4 fruit fly cellular contexts compared by ENCODE assay signal in the genomic region with DNA sequence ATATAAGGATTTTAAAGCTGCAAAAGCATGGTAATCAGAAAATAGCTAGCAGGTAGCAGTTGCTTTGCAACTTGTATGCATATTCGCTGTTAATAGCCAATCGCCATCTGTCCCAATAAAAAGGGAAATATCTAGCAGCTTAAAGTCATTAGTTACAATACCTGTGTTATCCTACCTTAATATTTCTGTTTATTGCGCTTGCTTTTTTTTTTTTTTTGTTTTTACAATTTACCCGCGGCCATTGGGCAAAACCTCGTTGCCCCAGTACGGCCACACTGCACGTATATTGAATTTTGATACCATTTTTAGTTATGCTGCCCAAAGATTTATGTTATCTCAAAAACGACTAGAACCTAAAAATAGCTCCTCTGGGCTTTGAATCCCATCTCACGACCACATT.
TF ChIP-seq lines count a peak whose summit lies in the region.

No protein-coding gene starts in this region.

- no peak for TF ChIP-seq CTCF in whole organism, embryonic (GFP tag; optimal IDR thresholded peaks at IDR 0.05; lab: Kevin White, UChicago)

TF ChIP-seq in whole organism, embryonic, 481 proteins besides CTCF, POLR2A, EP300 and RAD21 (continues in another document):
- TF ChIP-seq CG7839 (tag; optimal IDR thresholded peaks at IDR 0.05; lab: Kevin White, UChicago): no peak
- peak; percentile 72 for TF ChIP-seq sens (GFP tag; lab: Kevin White, UChicago)
- no peak for TF ChIP-seq CG1832 (GFP tag; optimal IDR thresholded peaks at IDR 0.05; lab: Kevin White, UChicago)
- TF ChIP-seq Mes4 (GFP tag; optimal IDR thresholded peaks at IDR 0.05; lab: Kevin White, UChicago): no peak
- peak; percentile 23 for TF ChIP-seq Myb (GFP tag; optimal IDR thresholded peaks at IDR 0.05; lab: Kevin White, UChicago)
- TF ChIP-seq CG17359 (tag; optimal IDR thresholded peaks at IDR 0.05; lab: Kevin White, UChicago): peak; percentile 36
- TF ChIP-seq amos (GFP tag; IDR thresholded peaks at IDR 0.05; lab: Robert Waterston, UW; ENCODE audit: partially characterized antibody): no peak
- TF ChIP-seq CG3065 (GFP tag; optimal IDR thresholded peaks at IDR 0.05; lab: Kevin White, UChicago): no peak
- no peak for TF ChIP-seq caup (GFP tag; optimal IDR thresholded peaks at IDR 0.05; lab: Kevin White, UChicago; ENCODE audit: severe bottlenecking)
- no peak for TF ChIP-seq cwo (GFP tag; optimal IDR thresholded peaks at IDR 0.05; lab: Kevin White, UChicago)
- TF ChIP-seq exex (tag; optimal IDR thresholded peaks at IDR 0.05; lab: Kevin White, UChicago): no peak
- TF ChIP-seq CG6175 (GFP tag; IDR thresholded peaks at IDR 0.05; lab: Robert Waterston, UW): no peak
- TF ChIP-seq pzg (GFP tag; optimal IDR thresholded peaks at IDR 0.05; lab: Kevin White, UChicago): peak; percentile 7
- no peak for TF ChIP-seq Oli (tag; optimal IDR thresholded peaks at IDR 0.05; lab: Kevin White, UChicago)
- TF ChIP-seq NC2β (GFP tag; optimal IDR thresholded peaks at IDR 0.05; lab: Kevin White, UChicago): no peak
- TF ChIP-seq phol (tag; optimal IDR thresholded peaks at IDR 0.05; lab: Kevin White, UChicago): peak; percentile 31
- no peak for TF ChIP-seq Gsc (GFP tag; IDR thresholded peaks at IDR 0.05; lab: Robert Waterston, UW)
- TF ChIP-seq inv (GFP tag; IDR thresholded peaks at IDR 0.05; lab: Robert Waterston, UW; ENCODE audit: partially characterized antibody): no peak
- TF ChIP-seq gfzf (GFP tag; optimal IDR thresholded peaks at IDR 0.05; lab: Kevin White, UChicago): peak; percentile 78
- no peak for TF ChIP-seq btn (GFP tag; optimal IDR thresholded peaks at IDR 0.05; lab: Kevin White, UChicago)
- TF ChIP-seq Sin3A (optimal IDR thresholded peaks at IDR 0.05; lab: Kevin White, UChicago): no peak
- no peak for TF ChIP-seq gt (GFP tag; IDR thresholded peaks at IDR 0.05; lab: Robert Waterston, UW)

TF ChIP-seq in whole organism, prepupa, 60 proteins besides CTCF, POLR2A, EP300 and RAD21:
- peak; percentile 31 for TF ChIP-seq Sox14 (GFP tag; optimal IDR thresholded peaks at IDR 0.05; lab: Kevin White, UChicago)
- TF ChIP-seq ss (GFP tag; optimal IDR thresholded peaks at IDR 0.05; lab: Kevin White, UChicago): peak in 1 of 2 experiments; percentile 22
- TF ChIP-seq vri (GFP tag; optimal IDR thresholded peaks at IDR 0.05; lab: Kevin White, UChicago): no peak
- TF ChIP-seq CG3032 (tag; optimal IDR thresholded peaks at IDR 0.05; lab: Kevin White, UChicago): peak; percentile 15
- peak; percentile 46 for TF ChIP-seq Eip78C (GFP tag; lab: Kevin White, UChicago)

TF ChIP-seq in whole organism, pupa, 21 proteins besides CTCF, POLR2A, EP300 and RAD21:
- TF ChIP-seq CG34367 (tag; optimal IDR thresholded peaks at IDR 0.05; lab: Kevin White, UChicago) (no peak), CG32121 (GFP tag; IDR thresholded peaks at IDR 0.05; lab: Robert Waterston, UW) (no peak), Ets98B (GFP tag; IDR thresholded peaks at IDR 0.05; lab: Robert Waterston, UW) (no peak), CG10348 (GFP tag; IDR thresholded peaks at IDR 0.05; lab: Robert Waterston, UW) (no peak), CG9948 (tag; optimal IDR thresholded peaks at IDR 0.05; lab: Kevin White, UChicago) (no peak), CG14655 (GFP tag; optimal IDR thresholded peaks at IDR 0.05; lab: Kevin White, UChicago) (no peak), CG4496 (GFP tag; IDR thresholded peaks at IDR 0.05; lab: Robert Waterston, UW) (peak; percentile 54; the same call in 1 of the 3 replicates)
TF ChIP-seq in whole organism, pupa: peak in this region for 1.

TF ChIP-seq in whole organism, wandering third instar larva, 38 proteins besides CTCF, POLR2A, EP300 and RAD21:
- TF ChIP-seq CG9705 (GFP tag; optimal IDR thresholded peaks at IDR 0.05; lab: Kevin White, UChicago) (no peak), fru (GFP tag; optimal IDR thresholded peaks at IDR 0.05; lab: Kevin White, UChicago) (no peak), OdsH (GFP tag; optimal IDR thresholded peaks at IDR 0.05; lab: Kevin White, UChicago) (no peak), ey (GFP tag; optimal IDR thresholded peaks at IDR 0.05; lab: Kevin White, UChicago) (no peak), Myc (optimal IDR thresholded peaks at IDR 0.05; lab: Kevin White, UChicago) (peak; percentile 2), N (GFP tag; optimal IDR thresholded peaks at IDR 0.05; lab: Kevin White, UChicago) (no peak), jim (GFP tag; optimal IDR thresholded peaks at IDR 0.05; lab: Kevin White, UChicago) (peak; percentile 56), dl (GFP tag; optimal IDR thresholded peaks at IDR 0.05; lab: Kevin White, UChicago; ENCODE audit: insufficient read depth in 1 of 2, partially characterized antibody in 2 of 2) (no peak), dsf (GFP tag; optimal IDR thresholded peaks at IDR 0.05; lab: Kevin White, UChicago; ENCODE audit: borderline replicate concordance) (no peak), Hr78 (GFP tag; optimal IDR thresholded peaks at IDR 0.05; lab: Kevin White, UChicago) (no peak), rgr (GFP tag; optimal IDR thresholded peaks at IDR 0.05; lab: Kevin White, UChicago) (no peak), pan (optimal IDR thresholded peaks at IDR 0.05; lab: Kevin White, UChicago) (no peak), Rel (GFP tag; optimal IDR thresholded peaks at IDR 0.05; lab: Kevin White, UChicago) (no peak), Rel (tag; optimal IDR thresholded peaks at IDR 0.05; lab: Kevin White, UChicago) (no peak), psq (GFP tag; optimal IDR thresholded peaks at IDR 0.05; lab: Kevin White, UChicago) (no peak), Hnf4 (GFP tag; optimal IDR thresholded peaks at IDR 0.05; lab: Kevin White, UChicago) (no peak)
TF ChIP-seq in whole organism, wandering third instar larva: peak in this region for 2.
